Fruit fly (Drosophila melanogaster) whole organism, embryonic: ENCODE results near the gene CG4382.

Experiments
- Atf-2 ChIP-seq: fragments of 200-800 bp; sonication (Bioruptor generic); optimal IDR thresholded peaks from 2 replicates; lab custom pipeline; 2016; ENCODE audit warnings: missing biosample characterization, missing genetic modification characterization
- Atf6 ChIP-seq: fragments of 200-800 bp; sonication (Bioruptor generic); IDR thresholded peaks from 2 replicates; pipeline ENCODE4 v1.3.6; 2022; ENCODE audit warnings: missing biosample characterization, missing genetic modification characterization
- B-H2 ChIP-seq: fragments of 200-800 bp; sonication (Bioruptor generic); optimal IDR thresholded peaks from 2 replicates; lab custom pipeline; 2018; ENCODE audit warnings: missing biosample characterization, mild to moderate bottlenecking, missing genetic modification characterization
- Bdp1 ChIP-seq: fragments of 200-800 bp; sonication (Bioruptor generic); optimal IDR thresholded peaks from 3 replicates; lab custom pipeline; 2016; ENCODE audit warnings: missing biosample characterization, missing genetic modification characterization
- Blimp-1 ChIP-seq: fragments of 200-800 bp; sonication (Bioruptor generic); optimal IDR thresholded peaks from 3 replicates; lab custom pipeline; 2018; ENCODE audit warnings: missing biosample characterization, missing genetic modification characterization, mild to moderate bottlenecking, moderate library complexity, missing genetic modification reagents
- CG11504 ChIP-seq: fragments of 200-800 bp; sonication (Bioruptor generic); optimal IDR thresholded peaks from 3 replicates; lab custom pipeline; 2019; ENCODE audit warnings: missing biosample characterization, mild to moderate bottlenecking, missing genetic modification characterization, moderate library complexity
- CG11696 ChIP-seq: fragments of 200-800 bp; sonication (Bioruptor generic); IDR thresholded peaks from 2 replicates; pipeline ENCODE4 v1.3.6; 2022; ENCODE audit warnings: missing biosample characterization, missing genetic modification characterization
- CG12155 ChIP-seq: fragments of 200-800 bp; sonication (Bioruptor generic); optimal IDR thresholded peaks from 3 replicates; lab custom pipeline; 2016; ENCODE audit warnings: missing biosample characterization, missing genetic modification characterization
- CG12219 ChIP-seq: fragments of 200-800 bp; sonication (Bioruptor generic); optimal IDR thresholded peaks from 3 replicates; lab custom pipeline; 2018; ENCODE audit warnings: missing biosample characterization, mild to moderate bottlenecking, missing genetic modification characterization
- CG17802 ChIP-seq: fragments of 200-800 bp; sonication (Bioruptor generic); optimal IDR thresholded peaks from 2 replicates; lab custom pipeline; 2018; ENCODE audit warnings: missing biosample characterization, mild to moderate bottlenecking, missing genetic modification characterization, moderate library complexity
- CG18599 ChIP-seq: fragments of 200-800 bp; sonication (Bioruptor generic); optimal IDR thresholded peaks from 3 replicates; lab custom pipeline; 2017; ENCODE audit warnings: missing biosample characterization, missing genetic modification characterization, mild to moderate bottlenecking, moderate library complexity, missing genetic modification reagents
- CG2199 ChIP-seq: fragments of 200-800 bp; sonication (Bioruptor generic); IDR thresholded peaks from 3 replicates; pipeline ENCODE4 v1.3.6; 2022; ENCODE audit warnings: missing biosample characterization, missing genetic modification characterization
- CG30403 ChIP-seq: fragments of 200-800 bp; sonication (Bioruptor generic); optimal IDR thresholded peaks from 3 replicates; lab custom pipeline; 2016; ENCODE audit warnings: missing biosample characterization, missing genetic modification characterization
- CG34422 ChIP-seq: fragments of 200-800 bp; sonication (Bioruptor generic); IDR thresholded peaks from 3 replicates; pipeline ENCODE4 v1.3.6; 2022; ENCODE audit warnings: missing biosample characterization, missing genetic modification characterization
- CG4282 ChIP-seq: fragments of 200-800 bp; sonication (Bioruptor generic); optimal IDR thresholded peaks from 2 replicates; lab custom pipeline; 2016; ENCODE audit warnings: missing biosample characterization, missing genetic modification characterization
- CG4424 ChIP-seq: fragments of 200-800 bp; sonication (Bioruptor generic); optimal IDR thresholded peaks from 3 replicates; lab custom pipeline; 2016; ENCODE audit warnings: missing biosample characterization, missing genetic modification characterization
- CG4730 ChIP-seq: fragments of 200-800 bp; sonication (Bioruptor generic); IDR thresholded peaks from 2 replicates; pipeline ENCODE4 v1.3.6; 2022; ENCODE audit warnings: missing biosample characterization, missing genetic modification characterization
- CG5180 ChIP-seq: fragments of 200-800 bp; sonication (Bioruptor generic); optimal IDR thresholded peaks from 3 replicates; lab custom pipeline; 2017; ENCODE audit warnings: missing biosample characterization, missing genetic modification characterization, mild to moderate bottlenecking, moderate library complexity, missing genetic modification reagents
- CG7928 ChIP-seq: fragments of 200-800 bp; sonication (Bioruptor generic); optimal IDR thresholded peaks from 2 replicates; lab custom pipeline; 2017; ENCODE audit warnings: missing biosample characterization, mild to moderate bottlenecking, missing genetic modification characterization
- CG8089 ChIP-seq: fragments of 200-800 bp; sonication (Bioruptor generic); optimal IDR thresholded peaks from 3 replicates; lab custom pipeline; 2016; ENCODE audit warnings: missing biosample characterization, missing genetic modification characterization
- CG9609 ChIP-seq: fragments of 200-800 bp; sonication (Bioruptor generic); optimal IDR thresholded peaks from 3 replicates; lab custom pipeline; 2016; ENCODE audit warnings: missing biosample characterization, missing genetic modification characterization
- D19A ChIP-seq: fragments of 200-800 bp; optimal IDR thresholded peaks from 3 replicates; lab custom pipeline; 2019; ENCODE audit warnings: missing biosample characterization, mild to moderate bottlenecking, missing genetic modification characterization, moderate library complexity
- Doc2 ChIP-seq: fragments of 200-800 bp; sonication (Bioruptor generic); IDR thresholded peaks from 2 replicates; pipeline ENCODE4 v1.3.6; 2022; ENCODE audit warnings: missing biosample characterization, missing genetic modification characterization
- Ets97D ChIP-seq: fragments of 200-800 bp; sonication (Bioruptor generic); optimal IDR thresholded peaks from 3 replicates; lab custom pipeline; 2016; ENCODE audit warnings: missing biosample characterization, missing genetic modification characterization
- Hr39 ChIP-seq: fragments of >200 bp; optimal IDR thresholded peaks from 2 replicates; lab custom pipeline; 2017
- Lhr ChIP-seq: fragments of 200-800 bp; sonication (Bioruptor generic); optimal IDR thresholded peaks from 3 replicates; lab custom pipeline; 2017; ENCODE audit warnings: mild to moderate bottlenecking, missing biosample characterization, missing genetic modification reagents, missing genetic modification characterization
- MBD-R2 ChIP-seq: fragments of 200-800 bp; sonication (Bioruptor generic); IDR thresholded peaks from 2 replicates; pipeline ENCODE4 v1.3.6; 2022; ENCODE audit warnings: missing biosample characterization, missing genetic modification characterization
- MESR4 ChIP-seq: fragments of 200-800 bp; sonication (Bioruptor generic); optimal IDR thresholded peaks from 2 replicates; lab custom pipeline; 2018; ENCODE audit warnings: missing biosample characterization, mild to moderate bottlenecking, missing genetic modification characterization, moderate library complexity
- Opbp ChIP-seq: fragments of 200-800 bp; sonication (Bioruptor generic); IDR thresholded peaks from 3 replicates; pipeline ENCODE4 v1.3.6; 2022; ENCODE audit warnings: missing biosample characterization, missing genetic modification characterization; ENCODE audit not compliant: partially characterized antibody
- Ravus ChIP-seq: fragments of 200-800 bp; sonication (Bioruptor generic); IDR thresholded peaks from 2 replicates; pipeline ENCODE4 v1.3.6; 2022; ENCODE audit warnings: missing biosample characterization, missing genetic modification characterization
- Rfx ChIP-seq: fragments of 200-800 bp; sonication (Bioruptor generic); IDR thresholded peaks from 2 replicates; pipeline ENCODE4 v1.3.6; 2022; ENCODE audit warnings: missing biosample characterization, missing genetic modification characterization
- Six4 ChIP-seq: fragments of 200-800 bp; sonication (Bioruptor generic); optimal IDR thresholded peaks from 2 replicates; lab custom pipeline; 2016; ENCODE audit warnings: missing biosample characterization, missing genetic modification characterization
- Sox102F ChIP-seq: fragments of 200-800 bp; sonication (Bioruptor generic); optimal IDR thresholded peaks from 2 replicates; lab custom pipeline; 2018; ENCODE audit warnings: missing biosample characterization, mild to moderate bottlenecking, missing genetic modification characterization, moderate library complexity
- aop ChIP-seq: fragments of 200-800 bp; sonication (Bioruptor generic); IDR thresholded peaks from 2 replicates; pipeline ENCODE4 v1.3.6; 2022; ENCODE audit warnings: missing biosample characterization, missing genetic modification characterization
- ap ChIP-seq: fragments of 200-800 bp; sonication (Bioruptor generic); IDR thresholded peaks from 2 replicates; pipeline ENCODE4 v1.3.6; 2022; ENCODE audit warnings: missing biosample characterization, missing genetic modification characterization
- chif ChIP-seq, 2 experiments: fragments of 200-800 bp; sonication (Bioruptor generic); optimal IDR thresholded peaks; 3 replicates each; lab custom pipeline; 2016; ENCODE audit warnings: missing biosample characterization in 2 of 2, missing genetic modification characterization in 2 of 2
- da ChIP-seq: fragments of 200-800 bp; sonication (Bioruptor generic); optimal IDR thresholded peaks from 2 replicates; lab custom pipeline; 2016; ENCODE audit warnings: missing biosample characterization, missing genetic modification characterization
- dan ChIP-seq: fragments of 200-800 bp; sonication (Bioruptor generic); IDR thresholded peaks from 2 replicates; pipeline ENCODE4 v1.3.6; 2022; ENCODE audit warnings: missing biosample characterization, missing genetic modification characterization
- danr ChIP-seq: fragments of 200-800 bp; sonication (Bioruptor generic); IDR thresholded peaks from 2 replicates; pipeline ENCODE4 v1.3.6; 2022; ENCODE audit warnings: missing biosample characterization, missing genetic modification characterization
- esg ChIP-seq: fragments of 200-800 bp; sonication (Bioruptor generic); conservative IDR thresholded peaks from 2 replicates; pipeline ENCODE4 v1.3.6; 2022; ENCODE audit warnings: missing biosample characterization, missing genetic modification characterization
- fu2 ChIP-seq: fragments of 200-800 bp; sonication (Bioruptor generic); optimal IDR thresholded peaks from 2 replicates; lab custom pipeline; 2016; ENCODE audit warnings: missing biosample characterization, missing genetic modification characterization
- h ChIP-seq: fragments of >200 bp; optimal IDR thresholded peaks from 2 replicates; lab custom pipeline; 2017
- ind ChIP-seq: fragments of 200-800 bp; sonication (Bioruptor generic); optimal IDR thresholded peaks from 3 replicates; lab custom pipeline; 2016; ENCODE audit warnings: missing biosample characterization, missing genetic modification characterization
- kah ChIP-seq: fragments of 200-800 bp; sonication (Bioruptor generic); optimal IDR thresholded peaks from 2 replicates; lab custom pipeline; 2018; ENCODE audit warnings: missing biosample characterization, mild to moderate bottlenecking, missing genetic modification characterization
- mld ChIP-seq: fragments of 200-800 bp; sonication (Bioruptor generic); IDR thresholded peaks from 3 replicates; pipeline ENCODE4 v1.3.6; 2022; ENCODE audit warnings: missing biosample characterization, missing genetic modification characterization; ENCODE audit not compliant: partially characterized antibody
- nom ChIP-seq: fragments of 200-800 bp; sonication (Bioruptor generic); optimal IDR thresholded peaks from 2 replicates; lab custom pipeline; 2017; ENCODE audit warnings: missing biosample characterization, missing genetic modification characterization, mild to moderate bottlenecking, moderate library complexity, missing genetic modification reagents
- psq ChIP-seq: fragments of 200-800 bp; sonication (Bioruptor generic); optimal IDR thresholded peaks from 2 replicates; lab custom pipeline; 2017; ENCODE audit warnings: missing biosample characterization, missing genetic modification characterization
- pum ChIP-seq: fragments of 200-800 bp; sonication (Bioruptor generic); optimal IDR thresholded peaks from 2 replicates; lab custom pipeline; 2016; ENCODE audit warnings: missing biosample characterization, missing genetic modification characterization
- schlank ChIP-seq: fragments of 200-800 bp; sonication (Bioruptor generic); optimal IDR thresholded peaks from 2 replicates; lab custom pipeline; 2018; ENCODE audit warnings: missing biosample characterization, mild to moderate bottlenecking, missing genetic modification characterization
- slou ChIP-seq: fragments of 200-800 bp; sonication (Bioruptor generic); optimal IDR thresholded peaks from 3 replicates; lab custom pipeline; 2016; ENCODE audit warnings: missing biosample characterization, missing genetic modification characterization
- zfh2 ChIP-seq: fragments of 200-800 bp; sonication (Bioruptor generic); optimal IDR thresholded peaks from 2 replicates; lab custom pipeline; 2016; ENCODE audit warnings: missing biosample characterization, missing genetic modification characterization

CG4382 gene

DNA sequence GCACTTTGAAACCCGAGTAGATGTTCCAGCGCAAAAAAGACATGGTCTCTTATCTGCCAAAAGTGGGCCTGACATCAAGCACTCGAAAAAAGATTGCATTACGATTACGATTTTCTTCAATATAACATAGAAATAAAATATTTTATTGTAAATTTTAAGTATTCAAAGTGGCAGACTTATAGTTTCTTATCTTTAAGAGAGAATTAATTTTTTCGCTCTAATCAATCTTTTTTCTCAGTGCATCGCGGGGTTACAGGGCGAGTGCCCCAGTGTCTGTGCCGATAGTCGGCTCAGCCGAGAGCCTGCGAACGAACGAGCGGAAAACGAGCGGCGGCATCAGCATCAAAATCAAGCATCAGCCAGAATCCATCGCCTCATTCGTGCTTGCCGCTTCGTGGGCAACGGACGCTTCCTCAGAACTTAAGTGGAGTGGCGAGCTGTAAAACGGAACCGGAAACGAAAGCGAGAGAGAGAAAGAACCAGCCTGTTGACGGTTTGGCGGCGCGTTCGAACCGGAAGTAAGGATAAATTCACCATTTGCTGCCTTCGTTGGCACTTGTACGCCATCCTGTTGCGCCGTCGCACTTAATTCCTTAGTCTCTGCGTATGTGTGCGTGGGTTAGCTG is 33.3 kb upstream of the CG4382 start, which contains the start of gene Apoltp (continued):
- TF ChIP-seq Doc2 (GFP tag; lab: Robert Waterston, UW) (no peak), CG12155 (GFP tag; lab: Kevin White, UChicago) (peak; percentile 10), Sox102F (GFP tag; lab: Kevin White, UChicago) (peak; percentile 66), psq (no peak), Six4 (GFP tag; lab: Kevin White, UChicago) (peak; percentile 35), h (lab: Kevin White, UChicago) (no peak), Bdp1 (GFP tag; lab: Kevin White, UChicago) (no peak), CG30403 (GFP tag; lab: Kevin White, UChicago) (peak; percentile 55), Ravus (GFP tag; lab: Robert Waterston, UW) (peak; percentile 11; the same call in 1 of the 2 replicates), nom (GFP tag; lab: Kevin White, UChicago) (peak; percentile 48), CG5180 (peak; percentile 45), fu2 (no peak), esg (no peak; the same call in 1 of the 2 replicates), CG34422 (GFP tag; lab: Robert Waterston, UW) (peak; percentile 52; the same call in 1 of the 3 replicates), da (GFP tag; lab: Kevin White, UChicago) (no peak), schlank (tag; lab: Kevin White, UChicago) (no peak), CG2199 (GFP tag; lab: Robert Waterston, UW) (no peak), CG11504 (tag; lab: Kevin White, UChicago) (no peak), kah (GFP tag; lab: Kevin White, UChicago) (no peak), Atf6 (GFP tag; lab: Robert Waterston, UW) (peak; percentile 81), CG4282 (no peak), B-H2 (GFP tag; lab: Kevin White, UChicago) (no peak), CG4730 (GFP tag; lab: Robert Waterston, UW) (peak; percentile 58), Lhr (no peak), MESR4 (GFP tag; lab: Kevin White, UChicago) (no peak), Ets97D (GFP tag; lab: Kevin White, UChicago) (peak; percentile 84), dan (no peak), CG17802 (tag; lab: Kevin White, UChicago) (peak; percentile 8), slou (GFP tag; lab: Kevin White, UChicago) (peak; percentile 73), Blimp-1 (peak; percentile 67), CG9609 (GFP tag; lab: Kevin White, UChicago) (no peak), MBD-R2 (peak; percentile 46; the same call in 1 of the 2 replicates), CG11696 (0 out of 2 replicates have a peak, but pooled peaks have one; percentile 33), ind (peak; percentile 65), Rfx (peak; percentile 78), danr (GFP tag; lab: Robert Waterston, UW) (peak; percentile 52), D19A (tag; lab: Kevin White, UChicago) (no peak), CG12219 (GFP tag; lab: Kevin White, UChicago) (peak; percentile 34), CG4424 (peak; percentile 57), CG18599 (GFP tag; lab: Kevin White, UChicago) (peak; percentile 96), Opbp (GFP tag; lab: Robert Waterston, UW) (no peak), chif (GFP tag; optimal IDR thresholded peaks at IDR 0.05; lab: Kevin White, UChicago) (no peak), pum (GFP tag; lab: Kevin White, UChicago) (peak; percentile 4), zfh2 (no peak), aop (GFP tag; lab: Robert Waterston, UW) (no peak), ap (no peak), Atf-2 (GFP tag; lab: Kevin White, UChicago) (no peak), CG8089 (GFP tag; lab: Kevin White, UChicago) (no peak), CG7928 (GFP tag; lab: Kevin White, UChicago) (peak; percentile 10), mld (no peak), Hr39 (lab: Kevin White, UChicago) (no peak)
